Fruit fly (Drosophila melanogaster) whole organism, embryonic: ENCODE measurements around the gene CG46430.
A peak's percentile ranks its signal among the peaks of the same experiment; 100 is the strongest.

Source experiments
- Atf6 ChIP-seq: fragments of 200-800 bp; sonication (Bioruptor generic); IDR thresholded peaks from 2 replicates; pipeline ENCODE4 v1.3.6; 2022; ENCODE audit warnings: missing biosample characterization, missing genetic modification characterization
- BtbVII ChIP-seq: fragments of 200-800 bp; sonication (Bioruptor generic); optimal IDR thresholded peaks from 3 replicates; lab custom pipeline; 2017; ENCODE audit warnings: missing biosample characterization, mild to moderate bottlenecking, missing genetic modification characterization
- CG11398 ChIP-seq: fragments of 200-800 bp; sonication (Bioruptor generic); optimal IDR thresholded peaks from 2 replicates; lab custom pipeline; 2016; ENCODE audit warnings: missing biosample characterization, missing genetic modification characterization
- CG13296 ChIP-seq: fragments of 200-800 bp; sonication (Bioruptor generic); optimal IDR thresholded peaks from 3 replicates; lab custom pipeline; 2018; ENCODE audit warnings: missing biosample characterization, mild to moderate bottlenecking, missing genetic modification characterization
- CG13894 ChIP-seq: fragments of 200-800 bp; sonication (Bioruptor generic); optimal IDR thresholded peaks from 3 replicates; lab custom pipeline; 2018; ENCODE audit warnings: missing biosample characterization, mild to moderate bottlenecking, missing genetic modification characterization, moderate library complexity
- CG15073 ChIP-seq: fragments of 200-800 bp; sonication (Bioruptor generic); optimal IDR thresholded peaks from 2 replicates; lab custom pipeline; 2016; ENCODE audit warnings: missing biosample characterization, missing genetic modification characterization
- CG30020 ChIP-seq: fragments of 200-800 bp; optimal IDR thresholded peaks from 2 replicates; lab custom pipeline; 2019; ENCODE audit warnings: missing biosample characterization, mild to moderate bottlenecking, missing genetic modification characterization, moderate library complexity
- CG31441 ChIP-seq: fragments of 200-800 bp; sonication (Bioruptor generic); IDR thresholded peaks from 2 replicates; pipeline ENCODE4 v1.3.6; 2022; ENCODE audit warnings: missing biosample characterization, missing genetic modification characterization
- CG33557 ChIP-seq: fragments of 200-800 bp; sonication (Bioruptor generic); optimal IDR thresholded peaks from 2 replicates; lab custom pipeline; 2019; ENCODE audit warnings: missing biosample characterization, mild to moderate bottlenecking, missing genetic modification characterization, moderate library complexity
- CG4820 ChIP-seq: fragments of 200-800 bp; sonication (Bioruptor generic); optimal IDR thresholded peaks from 3 replicates; lab custom pipeline; 2016; ENCODE audit warnings: missing biosample characterization, missing genetic modification characterization
- CG6689 ChIP-seq: fragments of 200-800 bp; sonication (Bioruptor generic); IDR thresholded peaks from 2 replicates; pipeline ENCODE4 v1.3.6; 2022; ENCODE audit warnings: missing biosample characterization, missing genetic modification characterization
- CG6791 ChIP-seq: fragments of 200-800 bp; sonication (Bioruptor generic); IDR thresholded peaks from 3 replicates; pipeline ENCODE4 v1.3.6; 2022; ENCODE audit warnings: missing biosample characterization, missing genetic modification characterization; ENCODE audit not compliant: partially characterized antibody
- CG7556 ChIP-seq: fragments of 200-800 bp; sonication (Bioruptor generic); optimal IDR thresholded peaks from 2 replicates; lab custom pipeline; 2017; ENCODE audit warnings: missing biosample characterization, mild to moderate bottlenecking, missing genetic modification characterization
- CG8478 ChIP-seq: fragments of >200 bp; optimal IDR thresholded peaks from 2 replicates; lab custom pipeline; 2018
- CG9797 ChIP-seq: fragments of 200-800 bp; sonication (Bioruptor generic); optimal IDR thresholded peaks from 3 replicates; lab custom pipeline; 2018; ENCODE audit warnings: missing biosample characterization, mild to moderate bottlenecking, missing genetic modification characterization
- D ChIP-seq, 2 experiments: fragments of 200-800 bp in 1 of 2; fragments of >200 bp in 1 of 2; sonication (Bioruptor generic) in 1 of 2; optimal IDR thresholded peaks; 2 replicates in 1 of 2; 3 replicates in 1 of 2; lab custom pipeline; 2017; ENCODE audit warnings: mild to moderate bottlenecking in 1 of 2, missing biosample characterization in 1 of 2, missing genetic modification characterization in 1 of 2, missing genetic modification reagents in 1 of 2
- Fer1 ChIP-seq: fragments of 200-800 bp; sonication (Bioruptor generic); optimal IDR thresholded peaks from 2 replicates; lab custom pipeline; 2017; ENCODE audit warnings: missing biosample characterization, mild to moderate bottlenecking, missing genetic modification characterization
- Fer2 ChIP-seq: fragments of 200-800 bp; sonication (Bioruptor generic); optimal IDR thresholded peaks from 2 replicates; lab custom pipeline; 2018; ENCODE audit warnings: missing biosample characterization, mild to moderate bottlenecking, missing genetic modification characterization, moderate library complexity
- H15 ChIP-seq: fragments of 200-800 bp; sonication (Bioruptor generic); IDR thresholded peaks from 3 replicates; pipeline ENCODE4 v1.3.6; 2022; ENCODE audit warnings: missing biosample characterization, missing genetic modification characterization
- Hr3 ChIP-seq: fragments of 200-800 bp; sonication (Bioruptor generic); optimal IDR thresholded peaks from 3 replicates; lab custom pipeline; 2016; ENCODE audit warnings: missing biosample characterization, missing genetic modification characterization
- Jarid2 ChIP-seq: fragments of 200-800 bp; sonication (Bioruptor generic); optimal IDR thresholded peaks from 3 replicates; lab custom pipeline; 2017; ENCODE audit warnings: mild to moderate bottlenecking, missing biosample characterization, missing genetic modification reagents, missing genetic modification characterization
- Max ChIP-seq: fragments of 200-800 bp; sonication (Bioruptor generic); optimal IDR thresholded peaks from 2 replicates; lab custom pipeline; 2016; ENCODE audit warnings: missing biosample characterization, mild to moderate bottlenecking, missing genetic modification characterization
- Mrtf ChIP-seq: fragments of 200-800 bp; sonication (Bioruptor generic); IDR thresholded peaks from 3 replicates; pipeline ENCODE4 v1.3.6; 2022; ENCODE audit warnings: missing biosample characterization, missing genetic modification characterization
- Oaz ChIP-seq: fragments of 200-800 bp; sonication (Bioruptor generic); IDR thresholded peaks from 2 replicates; pipeline ENCODE4 v1.3.6; 2022; ENCODE audit warnings: missing biosample characterization, missing genetic modification characterization
- Opbp ChIP-seq: fragments of 200-800 bp; sonication (Bioruptor generic); IDR thresholded peaks from 3 replicates; pipeline ENCODE4 v1.3.6; 2022; ENCODE audit warnings: missing biosample characterization, missing genetic modification characterization; ENCODE audit not compliant: partially characterized antibody
- Six4 ChIP-seq: fragments of 200-800 bp; sonication (Bioruptor generic); optimal IDR thresholded peaks from 2 replicates; lab custom pipeline; 2016; ENCODE audit warnings: missing biosample characterization, missing genetic modification characterization
- Spps ChIP-seq: fragments of 200-800 bp; sonication (Bioruptor generic); optimal IDR thresholded peaks from 2 replicates; lab custom pipeline; 2018; ENCODE audit warnings: missing biosample characterization, mild to moderate bottlenecking, missing genetic modification characterization
- Sry-β ChIP-seq: fragments of 200-800 bp; sonication (Bioruptor generic); optimal IDR thresholded peaks from 2 replicates; lab custom pipeline; 2018; ENCODE audit warnings: missing biosample characterization, mild to moderate bottlenecking, missing genetic modification characterization, moderate library complexity
- Stat92E ChIP-seq, 3 experiments: fragments of >200 bp in 2 of 3; fragments of 200-800 bp in 1 of 3; sonication (Bioruptor generic) in 1 of 3; optimal IDR thresholded peaks; 2 replicates each; lab custom pipeline; 2017 to 2019; ENCODE audit warnings: missing biosample characterization in 3 of 3, missing genetic modification characterization in 3 of 3, mild to moderate bottlenecking in 1 of 3, moderate library complexity in 1 of 3
- Xrp1 ChIP-seq: fragments of 200-800 bp; sonication (Bioruptor generic); IDR thresholded peaks from 2 replicates; pipeline ENCODE4 v1.3.6; 2022; ENCODE audit warnings: missing biosample characterization, missing genetic modification characterization
- al ChIP-seq: fragments of 200-800 bp; sonication (Bioruptor generic); IDR thresholded peaks from 2 replicates; pipeline ENCODE4 v1.3.6; 2022; ENCODE audit warnings: missing biosample characterization, missing genetic modification characterization
- amos ChIP-seq: fragments of 200-800 bp; sonication (Bioruptor generic); IDR thresholded peaks from 2 replicates; pipeline ENCODE4 v1.3.6; 2022; ENCODE audit warnings: missing biosample characterization, missing genetic modification characterization; ENCODE audit not compliant: partially characterized antibody
- br ChIP-seq: fragments of >200 bp; optimal IDR thresholded peaks from 2 replicates; lab custom pipeline; 2017
- cg ChIP-seq: fragments of 200-800 bp; sonication (Bioruptor generic); optimal IDR thresholded peaks from 3 replicates; lab custom pipeline; 2019; ENCODE audit warnings: missing biosample characterization, mild to moderate bottlenecking, missing genetic modification characterization, moderate library complexity
- crc ChIP-seq: fragments of 200-800 bp; sonication (Bioruptor generic); optimal IDR thresholded peaks from 2 replicates; lab custom pipeline; 2016; ENCODE audit warnings: missing biosample characterization, missing genetic modification characterization
- dm ChIP-seq: fragments of 200-800 bp; sonication (Bioruptor generic); optimal IDR thresholded peaks from 3 replicates; lab custom pipeline; 2016; ENCODE audit warnings: missing biosample characterization, missing genetic modification characterization
- hth ChIP-seq: fragments of >200 bp; optimal IDR thresholded peaks from 2 replicates; lab custom pipeline; 2017; ENCODE audit warnings: inconsistent platforms
- kni ChIP-seq: fragments of 200-800 bp; sonication (Bioruptor generic); optimal IDR thresholded peaks from 3 replicates; lab custom pipeline; 2017; ENCODE audit warnings: mild to moderate bottlenecking, missing biosample characterization, missing genetic modification reagents, missing genetic modification characterization
- lola ChIP-seq, 3 experiments: fragments of >200 bp in 2 of 3; fragments of 200-800 bp in 1 of 3; sonication (Bioruptor generic) in 1 of 3; optimal IDR thresholded peaks; 2 replicates each; lab custom pipeline; 2017 to 2019; ENCODE audit warnings: missing biosample characterization in 3 of 3, missing genetic modification characterization in 3 of 3, mild to moderate bottlenecking in 1 of 3, moderate library complexity in 1 of 3
- lov ChIP-seq, 2 experiments: fragments of 200-800 bp in 1 of 2; fragments of >200 bp in 1 of 2; sonication (Bioruptor generic) in 1 of 2; IDR thresholded peaks in 1 of 2; optimal IDR thresholded peaks in 1 of 2; 2 replicates in 1 of 2; 3 replicates in 1 of 2; pipeline versions ENCODE4 v1.3.6 to Lab custom; 2017 to 2022; ENCODE audit warnings: missing biosample characterization in 1 of 2, missing genetic modification characterization in 1 of 2
- psq ChIP-seq: fragments of 200-800 bp; sonication (Bioruptor generic); optimal IDR thresholded peaks from 2 replicates; lab custom pipeline; 2017; ENCODE audit warnings: missing biosample characterization, missing genetic modification characterization
- repo ChIP-seq: fragments of 200-800 bp; sonication (Bioruptor generic); optimal IDR thresholded peaks from 2 replicates; lab custom pipeline; 2016; ENCODE audit warnings: missing biosample characterization, missing genetic modification characterization
- schlank ChIP-seq: fragments of 200-800 bp; sonication (Bioruptor generic); optimal IDR thresholded peaks from 2 replicates; lab custom pipeline; 2018; ENCODE audit warnings: missing biosample characterization, mild to moderate bottlenecking, missing genetic modification characterization
- sima ChIP-seq: fragments of 200-800 bp; sonication (Bioruptor generic); optimal IDR thresholded peaks from 2 replicates; lab custom pipeline; 2016; ENCODE audit warnings: missing biosample characterization, missing genetic modification characterization
- ssp ChIP-seq: fragments of 200-800 bp; sonication (Bioruptor generic); IDR thresholded peaks from 2 replicates; pipeline ENCODE4 v1.3.6; 2022; ENCODE audit warnings: missing biosample characterization, missing genetic modification characterization
- stwl ChIP-seq: fragments of 200-800 bp; sonication (Bioruptor generic); optimal IDR thresholded peaks from 3 replicates; lab custom pipeline; 2018; ENCODE audit warnings: missing biosample characterization, mild to moderate bottlenecking, missing genetic modification characterization, moderate library complexity
- tin ChIP-seq: fragments of 200-800 bp; sonication (Bioruptor generic); optimal IDR thresholded peaks from 3 replicates; lab custom pipeline; 2016; ENCODE audit warnings: missing biosample characterization, missing genetic modification characterization
- toy ChIP-seq: fragments of 200-800 bp; sonication (Bioruptor generic); IDR thresholded peaks from 2 replicates; pipeline ENCODE4 v1.3.6; 2022; ENCODE audit warnings: missing biosample characterization, missing genetic modification characterization
- trem ChIP-seq: fragments of 200-800 bp; optimal IDR thresholded peaks from 3 replicates; lab custom pipeline; 2019; ENCODE audit warnings: missing biosample characterization, mild to moderate bottlenecking, missing genetic modification characterization, moderate library complexity
- ttk ChIP-seq: fragments of 200-800 bp; sonication (Bioruptor generic); IDR thresholded peaks from 2 replicates; pipeline ENCODE4 v2.1.2; 2022; ENCODE audit warnings: missing biosample characterization, missing genetic modification characterization

The CG46430 gene

dm6 chr3L:10518945-10519344 lies 40.6 kb downstream of the CG46430 start (continued):
- TF ChIP-seq crc (GFP tag; lab: Kevin White, UChicago) (peak; percentile 55), Fer1 (GFP tag; lab: Kevin White, UChicago) (peak; percentile 55), CG11398 (GFP tag; lab: Kevin White, UChicago) (peak; percentile 89), Xrp1 (GFP tag; lab: Robert Waterston, UW) (peak; percentile 91), Spps (peak; percentile 87), CG6791 (GFP tag; lab: Robert Waterston, UW) (no peak), amos (no peak), stwl (peak; percentile 69), CG8478 (lab: Kevin White, UChicago) (no peak), sima (GFP tag; lab: Kevin White, UChicago) (peak; percentile 74), BtbVII (peak; percentile 72), repo (peak; percentile 79), Max (GFP tag; lab: Kevin White, UChicago) (peak; percentile 71), kni (GFP tag; lab: Kevin White, UChicago) (peak; percentile 93), Jarid2 (peak; percentile 51), CG9797 (peak; percentile 8), CG6689 (GFP tag; lab: Robert Waterston, UW) (peak; percentile 58; the same call in 1 of the 2 replicates), Opbp (GFP tag; lab: Robert Waterston, UW) (no peak), CG13894 (tag; lab: Kevin White, UChicago) (no peak), Hr3 (GFP tag; lab: Kevin White, UChicago) (peak; percentile 8), CG33557 (GFP tag; lab: Kevin White, UChicago) (peak; percentile 98), dm (GFP tag; lab: Kevin White, UChicago) (peak; percentile 62), Fer2 (tag; lab: Kevin White, UChicago) (peak; percentile 4), CG31441 (GFP tag; lab: Robert Waterston, UW) (peak; percentile 80), br (lab: Kevin White, UChicago) (no peak), CG4820 (GFP tag; lab: Kevin White, UChicago) (peak; percentile 66), toy (GFP tag; lab: Robert Waterston, UW) (no peak), Mrtf (GFP tag; lab: Robert Waterston, UW) (0 out of 3 replicates have a peak, but pooled peaks have one; percentile 12), ssp (GFP tag; lab: Robert Waterston, UW) (no peak), trem (peak; percentile 65), Oaz (GFP tag; lab: Robert Waterston, UW) (no peak), CG13296 (GFP tag; lab: Kevin White, UChicago) (peak; percentile 35), CG30020 (tag; lab: Kevin White, UChicago) (no peak), lola (GFP tag; optimal IDR thresholded peaks at IDR 0.05; lab: Kevin White, UChicago) (peak in 1 of 3 experiments; percentile 85), lov (optimal IDR thresholded peaks at IDR 0.05; lab: Kevin White, UChicago) (no peak), lov (GFP tag; IDR thresholded peaks at IDR 0.05; lab: Robert Waterston, UW) (peak; percentile 82; the same call in 1 of the 3 replicates), cg (GFP tag; lab: Kevin White, UChicago) (no peak), tin (GFP tag; lab: Kevin White, UChicago) (peak; percentile 57), D (optimal IDR thresholded peaks at IDR 0.05; lab: Kevin White, UChicago) (no peak), D (GFP tag; optimal IDR thresholded peaks at IDR 0.05; lab: Kevin White, UChicago) (peak; percentile 91), schlank (tag; lab: Kevin White, UChicago) (peak; percentile 61), H15 (GFP tag; lab: Robert Waterston, UW) (0 out of 3 replicates have a peak, but pooled peaks have one; percentile 16), al (GFP tag; lab: Robert Waterston, UW) (no peak), hth (lab: Kevin White, UChicago) (no peak), CG15073 (peak; percentile 33), Atf6 (GFP tag; lab: Robert Waterston, UW) (peak; percentile 49; the same call in 1 of the 2 replicates), Six4 (GFP tag; lab: Kevin White, UChicago) (peak; percentile 85), Sry-β (GFP tag; lab: Kevin White, UChicago) (peak; percentile 73), Stat92E (GFP tag; optimal IDR thresholded peaks at IDR 0.05; lab: Kevin White, UChicago) (peak in 1 of 3 experiments; percentile 47), ttk (GFP tag; lab: Robert Waterston, UW) (peak; percentile 10; the same call in 1 of the 2 replicates), CG7556 (GFP tag; lab: Kevin White, UChicago) (peak; percentile 78), psq (peak; percentile 69)
